Fruit fly (Drosophila melanogaster) whole organism, embryonic: ENCODE data around the gene CG45045.

Experiments used
- Antp ChIP-seq: fragments of 200-800 bp; sonication (Bioruptor generic); optimal IDR thresholded peaks from 3 replicates; lab custom pipeline; 2016; ENCODE audit warnings: missing biosample characterization, missing genetic modification characterization
- Awh ChIP-seq: fragments of 200-800 bp; sonication (Bioruptor generic); IDR thresholded peaks from 2 replicates; pipeline ENCODE4, ENCODE4 v1.3.6; 2022; ENCODE audit warnings: missing biosample characterization, missing genetic modification characterization
- C15 ChIP-seq: fragments of 200-800 bp; sonication (Bioruptor generic); IDR thresholded peaks from 3 replicates; pipeline ENCODE4 v1.3.6; 2022; ENCODE audit warnings: missing biosample characterization, missing genetic modification characterization
- CG16779 ChIP-seq: fragments of 200-800 bp; sonication (Bioruptor generic); IDR thresholded peaks from 2 replicates; pipeline ENCODE4 v1.3.6; 2022; ENCODE audit warnings: missing biosample characterization, missing genetic modification characterization
- CG17186 ChIP-seq: fragments of 200-800 bp; sonication (Bioruptor generic); optimal IDR thresholded peaks from 3 replicates; lab custom pipeline; 2017; ENCODE audit warnings: missing biosample characterization, missing genetic modification reagents, missing genetic modification characterization
- CG18011 ChIP-seq: fragments of 200-800 bp; sonication (Bioruptor generic); optimal IDR thresholded peaks from 2 replicates; lab custom pipeline; 2017; ENCODE audit warnings: missing biosample characterization, missing genetic modification characterization, mild to moderate bottlenecking, moderate library complexity, missing genotype
- CG18764 ChIP-seq: fragments of 200-800 bp; sonication (Bioruptor generic); optimal IDR thresholded peaks from 3 replicates; lab custom pipeline; 2016; ENCODE audit warnings: missing biosample characterization, missing genetic modification characterization
- CG2202 ChIP-seq: fragments of 200-800 bp; sonication (Bioruptor generic); optimal IDR thresholded peaks from 2 replicates; lab custom pipeline; 2018; ENCODE audit warnings: missing biosample characterization, mild to moderate bottlenecking, missing genetic modification characterization
- CG30403 ChIP-seq: fragments of 200-800 bp; sonication (Bioruptor generic); optimal IDR thresholded peaks from 3 replicates; lab custom pipeline; 2016; ENCODE audit warnings: missing biosample characterization, missing genetic modification characterization
- CG31388 ChIP-seq: fragments of 200-800 bp; sonication (Bioruptor generic); optimal IDR thresholded peaks from 2 replicates; lab custom pipeline; 2016; ENCODE audit warnings: missing biosample characterization, missing genetic modification characterization
- CG31441 ChIP-seq: fragments of 200-800 bp; sonication (Bioruptor generic); IDR thresholded peaks from 2 replicates; pipeline ENCODE4 v1.3.6; 2022; ENCODE audit warnings: missing biosample characterization, missing genetic modification characterization
- CG42726 ChIP-seq: fragments of 200-800 bp; sonication (Bioruptor generic); IDR thresholded peaks from 2 replicates; pipeline ENCODE4 v1.3.6; 2022; ENCODE audit warnings: missing biosample characterization, missing genetic modification characterization; ENCODE audit not compliant: partially characterized antibody
- CG4424 ChIP-seq: fragments of 200-800 bp; sonication (Bioruptor generic); optimal IDR thresholded peaks from 3 replicates; lab custom pipeline; 2016; ENCODE audit warnings: missing biosample characterization, missing genetic modification characterization
- CG4617 ChIP-seq: fragments of 200-800 bp; sonication (Bioruptor generic); optimal IDR thresholded peaks from 3 replicates; lab custom pipeline; 2016; ENCODE audit warnings: missing biosample characterization, missing genetic modification characterization, borderline replicate concordance
- CG4730 ChIP-seq: fragments of 200-800 bp; sonication (Bioruptor generic); IDR thresholded peaks from 2 replicates; pipeline ENCODE4 v1.3.6; 2022; ENCODE audit warnings: missing biosample characterization, missing genetic modification characterization
- CG4854 ChIP-seq: fragments of 200-800 bp; sonication (Bioruptor generic); optimal IDR thresholded peaks from 2 replicates; lab custom pipeline; 2016; ENCODE audit warnings: missing biosample characterization, missing genetic modification characterization, inconsistent platforms
- CG8359 ChIP-seq: fragments of 200-800 bp; sonication (Bioruptor generic); optimal IDR thresholded peaks from 2 replicates; lab custom pipeline; 2017; ENCODE audit warnings: missing biosample characterization, mild to moderate bottlenecking, missing genetic modification characterization, borderline replicate concordance
- CG9817 ChIP-seq: fragments of 200-800 bp; sonication (Bioruptor generic); optimal IDR thresholded peaks from 2 replicates; lab custom pipeline; 2018; ENCODE audit warnings: missing biosample characterization, mild to moderate bottlenecking, missing genetic modification characterization, moderate library complexity
- Gsc ChIP-seq: fragments of 200-800 bp; sonication (Bioruptor generic); IDR thresholded peaks from 2 replicates; pipeline ENCODE4 v1.3.6; 2022; ENCODE audit warnings: missing biosample characterization, missing genetic modification characterization
- Gug ChIP-seq: fragments of 200-800 bp; sonication (Bioruptor generic); IDR thresholded peaks from 4 replicates; pipeline ENCODE4 v1.3.6; 2022; ENCODE audit warnings: missing biosample characterization, missing genetic modification characterization
- HHEX ChIP-seq: fragments of 200-800 bp; sonication (Bioruptor generic); optimal IDR thresholded peaks from 3 replicates; lab custom pipeline; 2017; ENCODE audit warnings: missing biosample characterization, mild to moderate bottlenecking, missing genetic modification characterization, missing genetic modification reagents
- HLH4C ChIP-seq: fragments of 200-800 bp; sonication (Bioruptor generic); IDR thresholded peaks from 3 replicates; pipeline ENCODE4 v1.3.6; 2022; ENCODE audit warnings: missing biosample characterization, missing genetic modification characterization; ENCODE audit not compliant: partially characterized antibody
- HmgD ChIP-seq: fragments of 200-800 bp; sonication (Bioruptor generic); optimal IDR thresholded peaks from 3 replicates; lab custom pipeline; 2016; ENCODE audit warnings: missing biosample characterization, missing genetic modification characterization
- Hr39 ChIP-seq: fragments of >200 bp; optimal IDR thresholded peaks from 2 replicates; lab custom pipeline; 2017
- Lim3 ChIP-seq: fragments of 200-800 bp; sonication (Bioruptor generic); IDR thresholded peaks from 2 replicates; pipeline ENCODE4 v1.3.6; 2022; ENCODE audit warnings: missing biosample characterization, missing genetic modification characterization
- Lpt ChIP-seq: fragments of >200 bp; optimal IDR thresholded peaks from 2 replicates; lab custom pipeline; 2018; ENCODE audit warnings: missing biosample characterization, missing genetic modification characterization
- Pdp1 ChIP-seq, 2 experiments: fragments of 200-800 bp; sonication (Bioruptor generic); optimal IDR thresholded peaks; 3 replicates each; lab custom pipeline; 2016; ENCODE audit warnings: missing biosample characterization in 2 of 2, missing genetic modification characterization in 2 of 2, mild to moderate bottlenecking in 1 of 2, moderate library complexity in 1 of 2
- Sox100B ChIP-seq: fragments of 200-800 bp; sonication (Bioruptor generic); optimal IDR thresholded peaks from 3 replicates; lab custom pipeline; 2018; ENCODE audit warnings: missing biosample characterization, mild to moderate bottlenecking, missing genetic modification characterization
- Usf ChIP-seq: fragments of 200-800 bp; sonication (Bioruptor generic); optimal IDR thresholded peaks from 2 replicates; lab custom pipeline; 2017; ENCODE audit warnings: missing genotype, missing biosample characterization, missing genetic modification characterization
- Xbp1 ChIP-seq: fragments of 200-800 bp; sonication (Bioruptor generic); optimal IDR thresholded peaks from 3 replicates; lab custom pipeline; 2016; ENCODE audit warnings: missing biosample characterization, mild to moderate bottlenecking, missing genetic modification characterization
- Xrp1 ChIP-seq: fragments of 200-800 bp; sonication (Bioruptor generic); IDR thresholded peaks from 2 replicates; pipeline ENCODE4 v1.3.6; 2022; ENCODE audit warnings: missing biosample characterization, missing genetic modification characterization
- ara ChIP-seq: fragments of 200-800 bp; sonication (Bioruptor generic); IDR thresholded peaks from 2 replicates; pipeline ENCODE4 v1.3.6; 2022; ENCODE audit warnings: missing biosample characterization, missing genetic modification characterization
- ash1 ChIP-seq: fragments of 200-800 bp; sonication (Bioruptor generic); optimal IDR thresholded peaks from 2 replicates; lab custom pipeline; 2018; ENCODE audit warnings: missing biosample characterization, mild to moderate bottlenecking, missing genetic modification characterization
- bbx ChIP-seq: fragments of 200-800 bp; sonication (Bioruptor generic); IDR thresholded peaks from 2 replicates; pipeline ENCODE4 v1.3.6; 2022; ENCODE audit warnings: missing biosample characterization, missing genetic modification characterization; ENCODE audit not compliant: partially characterized antibody
- cad ChIP-seq: fragments of >200 bp; optimal IDR thresholded peaks from 2 replicates; lab custom pipeline; 2017; ENCODE audit warnings: missing biosample characterization, missing genetic modification characterization
- corto ChIP-seq: fragments of 200-800 bp; sonication (Bioruptor generic); optimal IDR thresholded peaks from 2 replicates; lab custom pipeline; 2016; ENCODE audit warnings: missing biosample characterization, mild to moderate bottlenecking, missing genetic modification characterization, moderate library complexity
- cwo ChIP-seq: fragments of 200-800 bp; sonication (Bioruptor generic); optimal IDR thresholded peaks from 3 replicates; lab custom pipeline; 2017; ENCODE audit warnings: missing biosample characterization, missing genetic modification characterization, mild to moderate bottlenecking, moderate library complexity, missing genetic modification reagents
- disco-r ChIP-seq: fragments of 200-800 bp; sonication (Bioruptor generic); optimal IDR thresholded peaks from 2 replicates; lab custom pipeline; 2016; ENCODE audit warnings: missing biosample characterization, missing genetic modification characterization
- dmrt99B ChIP-seq: fragments of 200-800 bp; sonication (Bioruptor generic); optimal IDR thresholded peaks from 2 replicates; lab custom pipeline; 2018; ENCODE audit warnings: missing biosample characterization, mild to moderate bottlenecking, missing genetic modification characterization, moderate library complexity
- insv ChIP-seq, 2 experiments: fragments of 200-800 bp; sonication (Bioruptor generic); optimal IDR thresholded peaks; 3 replicates each; lab custom pipeline; 2016 to 2018; ENCODE audit warnings: missing biosample characterization in 2 of 2, missing genetic modification characterization in 2 of 2
- ken ChIP-seq: fragments of 200-800 bp; sonication (Bioruptor generic); IDR thresholded peaks from 3 replicates; pipeline ENCODE4 v1.3.6; 2022; ENCODE audit warnings: missing biosample characterization, missing genetic modification characterization
- p53 ChIP-seq: fragments of 200-800 bp; sonication (Bioruptor generic); optimal IDR thresholded peaks from 2 replicates; lab custom pipeline; 2016; ENCODE audit warnings: missing biosample characterization, missing genetic modification characterization
- peb ChIP-seq: fragments of 200-800 bp; sonication (Bioruptor generic); IDR thresholded peaks from 2 replicates; pipeline ENCODE4 v1.3.6; 2022; ENCODE audit warnings: missing biosample characterization, missing genetic modification characterization
- sens ChIP-seq: fragments of 200-800 bp; sonication (Bioruptor generic); peaks from one replicate; lab custom pipeline; 2016; ENCODE audit warnings: missing biosample characterization, missing genetic modification characterization
- ssp ChIP-seq: fragments of 200-800 bp; sonication (Bioruptor generic); IDR thresholded peaks from 2 replicates; pipeline ENCODE4 v1.3.6; 2022; ENCODE audit warnings: missing biosample characterization, missing genetic modification characterization
- stc ChIP-seq: fragments of 200-800 bp; sonication (Bioruptor generic); IDR thresholded peaks from 2 replicates; pipeline ENCODE4 v1.3.6; 2022; ENCODE audit warnings: missing biosample characterization, missing genetic modification characterization
- tin ChIP-seq: fragments of 200-800 bp; sonication (Bioruptor generic); optimal IDR thresholded peaks from 3 replicates; lab custom pipeline; 2016; ENCODE audit warnings: missing biosample characterization, missing genetic modification characterization
- trh ChIP-seq: fragments of 200-800 bp; sonication (Bioruptor generic); optimal IDR thresholded peaks from 2 replicates; lab custom pipeline; 2016; ENCODE audit warnings: missing biosample characterization, missing genetic modification characterization
- unpg ChIP-seq: fragments of 200-800 bp; sonication (Bioruptor generic); optimal IDR thresholded peaks from 3 replicates; lab custom pipeline; 2018; ENCODE audit warnings: missing biosample characterization, mild to moderate bottlenecking, missing genetic modification characterization, moderate library complexity
- zfh2 ChIP-seq: fragments of 200-800 bp; sonication (Bioruptor generic); optimal IDR thresholded peaks from 2 replicates; lab custom pipeline; 2016; ENCODE audit warnings: missing biosample characterization, missing genetic modification characterization

Gene CG45045

DNA sequence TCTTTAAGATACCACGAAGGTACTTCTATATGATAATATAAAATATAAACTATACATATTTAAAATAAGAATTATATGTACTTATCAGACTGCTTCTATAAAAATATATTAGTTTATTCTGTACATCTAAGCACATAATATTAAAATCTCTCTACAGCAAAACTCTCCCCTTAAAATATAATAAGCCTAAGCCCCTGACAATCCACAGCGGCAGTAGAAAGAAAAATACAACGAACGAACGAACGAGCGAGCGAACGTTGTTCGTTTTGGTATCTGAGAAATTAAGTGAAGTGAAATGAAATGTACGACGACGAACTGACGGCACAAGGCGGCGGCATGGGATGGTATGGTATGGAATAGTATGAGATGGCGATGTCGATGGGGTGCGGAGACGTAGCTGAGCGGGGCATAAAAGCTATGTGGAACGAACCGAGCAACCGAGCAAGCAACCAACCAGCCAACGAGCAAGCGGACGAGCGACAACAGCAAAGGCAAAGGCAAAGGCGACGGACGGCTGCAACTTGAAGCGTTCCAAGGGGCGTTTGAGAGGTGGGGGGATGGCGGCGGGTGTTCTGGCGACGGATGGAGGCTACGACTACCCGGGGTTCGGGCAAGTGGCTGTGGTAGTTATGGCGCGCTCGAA, 33.2 kb downstream of the CG45045 start (continued):
- TF ChIP-seq CG17186 (GFP tag; lab: Kevin White, UChicago) (peak; percentile 63), Usf (GFP tag; lab: Kevin White, UChicago) (peak; percentile 95), Sox100B (GFP tag; lab: Kevin White, UChicago) (no peak), ara (GFP tag; lab: Robert Waterston, UW) (peak; percentile 96), Lpt (no peak), p53 (peak; percentile 19), CG4854 (GFP tag; lab: Kevin White, UChicago) (peak; percentile 57), CG42726 (no peak), stc (GFP tag; lab: Robert Waterston, UW) (peak; percentile 99), Lim3 (GFP tag; lab: Robert Waterston, UW) (peak; percentile 94), C15 (peak; percentile 95), zfh2 (peak; percentile 83), Awh (GFP tag; lab: Robert Waterston, UW) (peak; percentile 98), CG4730 (peak; percentile 98), peb (GFP tag; lab: Robert Waterston, UW) (peak; percentile 96), ken (GFP tag; lab: Robert Waterston, UW) (peak; percentile 91), trh (GFP tag; lab: Kevin White, UChicago) (peak; percentile 91), Hr39 (lab: Kevin White, UChicago) (no peak), tin (GFP tag; lab: Kevin White, UChicago) (peak; percentile 96), CG2202 (peak; percentile 97), ash1 (GFP tag; lab: Kevin White, UChicago) (peak; percentile 84), Antp (peak; percentile 55), Xrp1 (peak; percentile 99), CG4617 (GFP tag; lab: Kevin White, UChicago) (peak; percentile 90), corto (peak; percentile 95), ssp (peak; percentile 93), CG31388 (peak; percentile 86), cwo (GFP tag; lab: Kevin White, UChicago) (peak; percentile 98), CG9817 (peak; percentile 99), HHEX (GFP tag; lab: Kevin White, UChicago) (peak; percentile 99), dmrt99B (tag; lab: Kevin White, UChicago) (peak; percentile 99), CG4424 (peak; percentile 97), CG8359 (peak; percentile 91), unpg (GFP tag; lab: Kevin White, UChicago) (peak; percentile 99), sens (GFP tag; lab: Kevin White, UChicago) (peak; percentile 97), CG16779 (GFP tag; lab: Robert Waterston, UW) (peak; percentile 85), insv (GFP tag; optimal IDR thresholded peaks at IDR 0.05; lab: Kevin White, UChicago) (peak in 1 of 2 experiments; percentile 84), cad (GFP tag; lab: Kevin White, UChicago) (no peak), CG18764 (GFP tag; lab: Kevin White, UChicago) (peak; percentile 93), CG31441 (GFP tag; lab: Robert Waterston, UW) (peak; percentile 99), HLH4C (0 out of 3 replicates have a peak, but pooled peaks have one; percentile 1), Gug (no peak; the same call in none of the 4 replicates), CG18011 (peak; percentile 88), Gsc (peak; percentile 89), bbx (GFP tag; lab: Robert Waterston, UW) (0 out of 2 replicates have a peak, but pooled peaks have one; percentile 13), Xbp1 (peak; percentile 97), HmgD (GFP tag; lab: Kevin White, UChicago) (no peak), CG30403 (GFP tag; lab: Kevin White, UChicago) (peak; percentile 98), disco-r (GFP tag; lab: Kevin White, UChicago) (peak; percentile 13), Pdp1 (GFP tag; optimal IDR thresholded peaks at IDR 0.05; lab: Kevin White, UChicago) (peak; percentile 52 to 75)
